Comparison of ENCODE assay signal across 1 fruit fly cellular context in the genomic region with DNA sequence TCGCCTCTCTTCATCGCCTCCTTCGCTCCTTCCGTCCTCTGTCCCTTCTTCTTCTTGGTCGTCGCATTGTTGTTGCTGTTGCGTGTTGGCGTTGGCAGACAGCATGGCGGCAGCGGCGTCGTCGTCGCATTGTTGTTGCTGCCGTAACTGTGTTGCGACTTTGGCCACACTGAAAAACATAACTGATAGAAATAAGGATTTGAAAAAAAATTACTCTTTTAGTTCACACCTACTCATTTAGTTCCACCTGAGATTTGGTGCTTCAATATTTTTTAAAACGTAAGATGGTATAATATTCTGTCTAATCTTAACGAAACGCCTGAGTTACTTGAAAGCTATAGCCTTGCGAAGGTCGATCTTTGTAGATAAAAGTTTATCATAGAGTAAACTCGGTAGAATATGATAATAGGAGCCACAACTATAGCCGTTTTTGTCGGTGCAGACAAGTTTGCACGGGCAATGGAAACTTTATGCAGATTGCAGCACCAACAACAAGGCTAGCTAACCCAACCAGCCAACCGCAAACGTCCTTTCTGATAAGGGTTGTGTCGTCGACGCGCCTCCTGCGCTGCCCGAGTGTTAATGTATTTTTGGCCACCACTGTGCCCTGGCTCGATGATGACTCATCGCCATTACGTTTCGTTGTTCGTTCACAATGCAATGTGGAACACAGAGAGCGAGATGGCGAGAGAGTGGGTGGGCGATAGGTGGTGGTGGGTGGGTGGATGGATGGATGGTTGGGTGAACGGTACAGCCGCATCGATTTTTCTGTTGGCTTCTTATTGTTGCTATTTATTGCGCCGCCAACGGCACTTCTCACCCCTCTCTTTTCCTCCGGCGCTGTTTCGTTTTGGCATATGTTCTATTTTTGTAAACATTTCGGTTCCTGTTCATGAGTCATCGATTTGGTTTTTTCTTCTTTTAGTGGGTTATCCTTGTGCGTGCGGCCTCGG.
TF ChIP-seq lines count a peak whose summit lies in the region.

No protein-coding gene starts in this region.

TF ChIP-seq in whole organism, embryonic, 481 proteins besides CTCF, POLR2A, EP300 and RAD21 (continued from another document and continues in another):
- TF ChIP-seq D (optimal IDR thresholded peaks at IDR 0.05; lab: Kevin White, UChicago) (peak; percentile 30), D (GFP tag; optimal IDR thresholded peaks at IDR 0.05; lab: Kevin White, UChicago) (peak; percentile 72), lola (GFP tag; optimal IDR thresholded peaks at IDR 0.05; lab: Kevin White, UChicago) (peak in 1 of 3 experiments; percentile 82), CG17186 (GFP tag; optimal IDR thresholded peaks at IDR 0.05; lab: Kevin White, UChicago) (no peak), CG6272 (GFP tag; IDR thresholded peaks at IDR 0.05; lab: Robert Waterston, UW) (0 out of 2 replicates have a peak, but pooled peaks have one; percentile 24), shn (GFP tag; optimal IDR thresholded peaks at IDR 0.05; lab: Kevin White, UChicago) (peak; percentile 79), en (GFP tag; optimal IDR thresholded peaks at IDR 0.05; lab: Kevin White, UChicago) (peak; percentile 62), Mad (GFP tag; optimal IDR thresholded peaks at IDR 0.05; lab: Kevin White, UChicago) (peak; percentile 38), onecut (GFP tag; IDR thresholded peaks at IDR 0.05; lab: Robert Waterston, UW) (peak; percentile 99), CG8478 (optimal IDR thresholded peaks at IDR 0.05; lab: Kevin White, UChicago) (no peak), CG10431 (GFP tag; optimal IDR thresholded peaks at IDR 0.05; lab: Kevin White, UChicago) (no peak), hb (GFP tag; IDR thresholded peaks at IDR 0.05; lab: Robert Waterston, UW; ENCODE audit: partially characterized antibody) (no peak), trem (tag; optimal IDR thresholded peaks at IDR 0.05; lab: Kevin White, UChicago) (peak; percentile 39), so (GFP tag; IDR thresholded peaks at IDR 0.05; lab: Robert Waterston, UW) (peak; percentile 73), Dref (GFP tag; IDR thresholded peaks at IDR 0.05; lab: Robert Waterston, UW) (no peak), CG6813 (GFP tag; optimal IDR thresholded peaks at IDR 0.05; lab: Kevin White, UChicago) (peak; percentile 74), nmo (GFP tag; optimal IDR thresholded peaks at IDR 0.05; lab: Kevin White, UChicago) (peak; percentile 89), CG4617 (GFP tag; optimal IDR thresholded peaks at IDR 0.05; lab: Kevin White, UChicago; ENCODE audit: borderline replicate concordance) (peak; percentile 32), zfh1 (GFP tag; IDR thresholded peaks at IDR 0.05; lab: Robert Waterston, UW) (no peak; the same call in 2 of the 3 replicates), CG11456 (GFP tag; IDR thresholded peaks at IDR 0.05; lab: Robert Waterston, UW) (peak; percentile 12; the same call in 1 of the 3 replicates), Max (GFP tag; optimal IDR thresholded peaks at IDR 0.05; lab: Kevin White, UChicago) (peak; percentile 75), Mes4 (GFP tag; optimal IDR thresholded peaks at IDR 0.05; lab: Kevin White, UChicago) (peak; percentile 79), sd (tag; optimal IDR thresholded peaks at IDR 0.05; lab: Kevin White, UChicago) (peak; percentile 1), CG10209 (GFP tag; optimal IDR thresholded peaks at IDR 0.05; lab: Kevin White, UChicago) (peak; percentile 86), Doc2 (GFP tag; IDR thresholded peaks at IDR 0.05; lab: Robert Waterston, UW) (no peak), CrebB (tag; optimal IDR thresholded peaks at IDR 0.05; lab: Kevin White, UChicago) (peak; percentile 44), crol (GFP tag; IDR thresholded peaks at IDR 0.05; lab: Robert Waterston, UW) (peak; percentile 75), bigmax (GFP tag; optimal IDR thresholded peaks at IDR 0.05; lab: Kevin White, UChicago) (no peak), CG2712 (tag; optimal IDR thresholded peaks at IDR 0.05; lab: Kevin White, UChicago) (peak; percentile 99), CG6791 (GFP tag; IDR thresholded peaks at IDR 0.05; lab: Robert Waterston, UW; ENCODE audit: partially characterized antibody) (no peak), CG2129 (GFP tag; IDR thresholded peaks at IDR 0.05; lab: Robert Waterston, UW; ENCODE audit: partially characterized antibody) (no peak), Hmx (GFP tag; optimal IDR thresholded peaks at IDR 0.05; lab: Kevin White, UChicago) (peak; percentile 71), CG1603 (tag; optimal IDR thresholded peaks at IDR 0.05; lab: Kevin White, UChicago) (peak; percentile 58), crc (GFP tag; optimal IDR thresholded peaks at IDR 0.05; lab: Kevin White, UChicago) (peak; percentile 52), chm (GFP tag; IDR thresholded peaks at IDR 0.05; lab: Robert Waterston, UW) (peak; percentile 61), CG15696 (tag; optimal IDR thresholded peaks at IDR 0.05; lab: Kevin White, UChicago) (peak; percentile 19), CG3281 (GFP tag; optimal IDR thresholded peaks at IDR 0.05; lab: Kevin White, UChicago) (peak; percentile 85), CG18619 (GFP tag; optimal IDR thresholded peaks at IDR 0.05; lab: Kevin White, UChicago) (peak; percentile 90), Doc3 (GFP tag; IDR thresholded peaks at IDR 0.05; lab: Robert Waterston, UW; ENCODE audit: partially characterized antibody) (no peak), NC2β (GFP tag; optimal IDR thresholded peaks at IDR 0.05; lab: Kevin White, UChicago) (peak; percentile 76), vnd (GFP tag; IDR thresholded peaks at IDR 0.05; lab: Robert Waterston, UW; ENCODE audit: partially characterized antibody) (0 out of 3 replicates have a peak, but pooled peaks have one; percentile 17), ase (GFP tag; IDR thresholded peaks at IDR 0.05; lab: Robert Waterston, UW) (0 out of 3 replicates have a peak, but pooled peaks have one; percentile 12), CG8290 (GFP tag; optimal IDR thresholded peaks at IDR 0.05; lab: Kevin White, UChicago) (peak; percentile 34), CG8290 (tag; optimal IDR thresholded peaks at IDR 0.05; lab: Kevin White, UChicago) (peak; percentile 3 to 30), CG16813 (GFP tag; IDR thresholded peaks at IDR 0.05; lab: Robert Waterston, UW; ENCODE audit: partially characterized antibody) (0 out of 3 replicates have a peak, but pooled peaks have one; percentile 9), MESR4 (GFP tag; optimal IDR thresholded peaks at IDR 0.05; lab: Kevin White, UChicago) (no peak), caup (GFP tag; optimal IDR thresholded peaks at IDR 0.05; lab: Kevin White, UChicago; ENCODE audit: severe bottlenecking) (peak; percentile 73), CG12942 (GFP tag; optimal IDR thresholded peaks at IDR 0.05; lab: Kevin White, UChicago) (peak; percentile 53), CG15479 (GFP tag; optimal IDR thresholded peaks at IDR 0.05; lab: Kevin White, UChicago) (peak; percentile 82), Lpt (GFP tag; optimal IDR thresholded peaks at IDR 0.05; lab: Kevin White, UChicago) (no peak), CG18262 (tag; optimal IDR thresholded peaks at IDR 0.05; lab: Kevin White, UChicago) (peak; percentile 86), salm (tag; optimal IDR thresholded peaks at IDR 0.05; lab: Kevin White, UChicago) (peak; percentile 38), knrl (GFP tag; IDR thresholded peaks at IDR 0.05; lab: Robert Waterston, UW; ENCODE audit: partially characterized antibody) (peak; percentile 10; the same call in 1 of the 3 replicates), Dfd (GFP tag; optimal IDR thresholded peaks at IDR 0.05; lab: Kevin White, UChicago) (no peak), Stat92E (GFP tag; optimal IDR thresholded peaks at IDR 0.05; lab: Kevin White, UChicago) (no peak), tx (GFP tag; optimal IDR thresholded peaks at IDR 0.05; lab: Kevin White, UChicago) (peak; percentile 74), CG17361 (GFP tag; IDR thresholded peaks at IDR 0.05; lab: Robert Waterston, UW) (peak; percentile 90), CG12236 (GFP tag; optimal IDR thresholded peaks at IDR 0.05; lab: Kevin White, UChicago) (peak; percentile 64), mld (GFP tag; IDR thresholded peaks at IDR 0.05; lab: Robert Waterston, UW; ENCODE audit: partially characterized antibody) (no peak), NK7.1 (GFP tag; optimal IDR thresholded peaks at IDR 0.05; lab: Kevin White, UChicago) (peak; percentile 57), CG9727 (GFP tag; optimal IDR thresholded peaks at IDR 0.05; lab: Kevin White, UChicago) (peak; percentile 87), ara (GFP tag; IDR thresholded peaks at IDR 0.05; lab: Robert Waterston, UW) (peak; percentile 21; the same call in 1 of the 2 replicates), HmgZ (tag; optimal IDR thresholded peaks at IDR 0.05; lab: Kevin White, UChicago) (peak; percentile 48), fru (optimal IDR thresholded peaks at IDR 0.05; lab: Kevin White, UChicago) (no peak), cato (GFP tag; optimal IDR thresholded peaks at IDR 0.05; lab: Kevin White, UChicago; ENCODE audit: borderline replicate concordance) (peak; percentile 53), E2f2 (GFP tag; IDR thresholded peaks at IDR 0.05; lab: Robert Waterston, UW) (peak; percentile 47), hkb (optimal IDR thresholded peaks at IDR 0.05; lab: Kevin White, UChicago) (no peak), hkb (GFP tag; IDR thresholded peaks at IDR 0.05; lab: Robert Waterston, UW) (peak; percentile 78), yki (optimal IDR thresholded peaks at IDR 0.05; lab: Kevin White, UChicago) (no peak), ken (GFP tag; IDR thresholded peaks at IDR 0.05; lab: Robert Waterston, UW) (peak; percentile 66; the same call in 2 of the 3 replicates), pb (GFP tag; optimal IDR thresholded peaks at IDR 0.05; lab: Kevin White, UChicago) (peak; percentile 68), maf-S (GFP tag; optimal IDR thresholded peaks at IDR 0.05; lab: Kevin White, UChicago) (peak; percentile 87), gfzf (GFP tag; optimal IDR thresholded peaks at IDR 0.05; lab: Kevin White, UChicago) (peak; percentile 31), CG32767 (GFP tag; IDR thresholded peaks at IDR 0.05; lab: Robert Waterston, UW) (peak; percentile 51), CG4820 (GFP tag; optimal IDR thresholded peaks at IDR 0.05; lab: Kevin White, UChicago) (peak; percentile 65), CG12155 (GFP tag; optimal IDR thresholded peaks at IDR 0.05; lab: Kevin White, UChicago) (peak; percentile 58), unpg (GFP tag; optimal IDR thresholded peaks at IDR 0.05; lab: Kevin White, UChicago) (peak; percentile 83), HLH4C (GFP tag; IDR thresholded peaks at IDR 0.05; lab: Robert Waterston, UW; ENCODE audit: partially characterized antibody) (no peak), CG10543 (GFP tag; optimal IDR thresholded peaks at IDR 0.05; lab: Kevin White, UChicago) (no peak), lov (optimal IDR thresholded peaks at IDR 0.05; lab: Kevin White, UChicago) (no peak), lov (GFP tag; IDR thresholded peaks at IDR 0.05; lab: Robert Waterston, UW) (no peak), Drgx (GFP tag; IDR thresholded peaks at IDR 0.05; lab: Robert Waterston, UW) (peak; percentile 80), al (GFP tag; IDR thresholded peaks at IDR 0.05; lab: Robert Waterston, UW) (no peak), CG9609 (GFP tag; optimal IDR thresholded peaks at IDR 0.05; lab: Kevin White, UChicago) (peak; percentile 79), Hey (tag; optimal IDR thresholded peaks at IDR 0.05; lab: Kevin White, UChicago) (no peak), CG8089 (GFP tag; optimal IDR thresholded peaks at IDR 0.05; lab: Kevin White, UChicago) (peak; percentile 42), Chrac-16 (GFP tag; optimal IDR thresholded peaks at IDR 0.05; lab: Kevin White, UChicago) (peak; percentile 61), slp2 (GFP tag; optimal IDR thresholded peaks at IDR 0.05; lab: Kevin White, UChicago) (peak; percentile 72), lilli (GFP tag; optimal IDR thresholded peaks at IDR 0.05; lab: Kevin White, UChicago) (peak; percentile 83), trh (GFP tag; optimal IDR thresholded peaks at IDR 0.05; lab: Kevin White, UChicago) (peak; percentile 59), CG16779 (GFP tag; IDR thresholded peaks at IDR 0.05; lab: Robert Waterston, UW) (no peak), CG32532 (GFP tag; IDR thresholded peaks at IDR 0.05; lab: Robert Waterston, UW) (peak; percentile 51; the same call in 1 of the 2 replicates), Oaz (GFP tag; IDR thresholded peaks at IDR 0.05; lab: Robert Waterston, UW) (no peak), tap (tag; optimal IDR thresholded peaks at IDR 0.05; lab: Kevin White, UChicago) (peak; percentile 39), Nf-YA (GFP tag; IDR thresholded peaks at IDR 0.05; lab: Robert Waterston, UW) (no peak), ato (GFP tag; IDR thresholded peaks at IDR 0.05; lab: Robert Waterston, UW; ENCODE audit: partially characterized antibody) (no peak), pzg (GFP tag; optimal IDR thresholded peaks at IDR 0.05; lab: Kevin White, UChicago) (no peak), ap (GFP tag; IDR thresholded peaks at IDR 0.05; lab: Robert Waterston, UW) (peak; percentile 69), sens (GFP tag; lab: Kevin White, UChicago) (peak; percentile 98), dmrt11E (tag; optimal IDR thresholded peaks at IDR 0.05; lab: Kevin White, UChicago) (peak; percentile 66), Six4 (GFP tag; optimal IDR thresholded peaks at IDR 0.05; lab: Kevin White, UChicago) (peak; percentile 37), CG16863 (GFP tag; optimal IDR thresholded peaks at IDR 0.05; lab: Kevin White, UChicago) (peak; percentile 78), CG11504 (tag; optimal IDR thresholded peaks at IDR 0.05; lab: Kevin White, UChicago) (peak; percentile 85), Ada2b (GFP tag; IDR thresholded peaks at IDR 0.05; lab: Robert Waterston, UW) (peak; percentile 55), disco-r (GFP tag; optimal IDR thresholded peaks at IDR 0.05; lab: Kevin White, UChicago) (peak; percentile 56), CG10274 (GFP tag; optimal IDR thresholded peaks at IDR 0.05; lab: Kevin White, UChicago) (peak; percentile 27), dpn (GFP tag; optimal IDR thresholded peaks at IDR 0.05; lab: Kevin White, UChicago) (peak; percentile 77 to 82), her (GFP tag; optimal IDR thresholded peaks at IDR 0.05; lab: Kevin White, UChicago) (peak; percentile 74), gcm2 (GFP tag; optimal IDR thresholded peaks at IDR 0.05; lab: Kevin White, UChicago) (peak; percentile 46), PHDP (tag; optimal IDR thresholded peaks at IDR 0.05; lab: Kevin White, UChicago) (peak; percentile 80), fd96Cb (tag; optimal IDR thresholded peaks at IDR 0.05; lab: Kevin White, UChicago) (peak; percentile 83), Oli (tag; optimal IDR thresholded peaks at IDR 0.05; lab: Kevin White, UChicago) (peak; percentile 86), Dip3 (GFP tag; optimal IDR thresholded peaks at IDR 0.05; lab: Kevin White, UChicago) (peak; percentile 67), gce (GFP tag; IDR thresholded peaks at IDR 0.05; lab: Robert Waterston, UW) (no peak), ftz-f1 (GFP tag; optimal IDR thresholded peaks at IDR 0.05; lab: Kevin White, UChicago) (no peak), Ravus (GFP tag; IDR thresholded peaks at IDR 0.05; lab: Robert Waterston, UW) (no peak; the same call in 1 of the 2 replicates), Ssrp (tag; optimal IDR thresholded peaks at IDR 0.05; lab: Kevin White, UChicago) (peak; percentile 82)
